Fruit fly (Drosophila melanogaster): Measurements from ENCODE around the gene Or2a.

Gene Or2a

dm6 chrX:2262511-2262910 is 16.5 kb downstream of the Or2a start, which contains the start of the genes temp and CG3071:
temp (minus strand) TSS chrX:2262515.
CG3071 (plus strand) TSS chrX:2262837.
- TF ChIP-seq EcR (GFP tag; optimal IDR thresholded peaks at IDR 0.05): no peak
- TF ChIP-seq CG8478 (optimal IDR thresholded peaks at IDR 0.05): no peak
- TF ChIP-seq psq (optimal IDR thresholded peaks at IDR 0.05): no peak
- TF ChIP-seq pan (optimal IDR thresholded peaks at IDR 0.05): no peak
- TF ChIP-seq Dll (optimal IDR thresholded peaks at IDR 0.05): no peak
- no peak for TF ChIP-seq usp (GFP tag; optimal IDR thresholded peaks at IDR 0.05)

dm6 chrX:2269822-2270556 is 24.0 kb downstream of the Or2a start:
- TF ChIP-seq CG8478 (optimal IDR thresholded peaks at IDR 0.05): no peak
- no peak for TF ChIP-seq EcR (GFP tag; optimal IDR thresholded peaks at IDR 0.05)
- TF ChIP-seq pan (optimal IDR thresholded peaks at IDR 0.05): no peak
- no peak for TF ChIP-seq Dll (optimal IDR thresholded peaks at IDR 0.05)
- no peak for TF ChIP-seq psq (optimal IDR thresholded peaks at IDR 0.05)
- no peak for TF ChIP-seq usp (GFP tag; optimal IDR thresholded peaks at IDR 0.05)

dm6 chrX:2270557-2270930 is 24.5 kb downstream of the Or2a start, which contains the start of gene CG2924:
CG2924 (minus strand) TSS chrX:2270761.
- TF ChIP-seq psq (optimal IDR thresholded peaks at IDR 0.05) (no peak), Dll (optimal IDR thresholded peaks at IDR 0.05) (no peak), CG8478 (optimal IDR thresholded peaks at IDR 0.05) (no peak), usp (GFP tag; optimal IDR thresholded peaks at IDR 0.05) (no peak), EcR (GFP tag; optimal IDR thresholded peaks at IDR 0.05) (no peak), pan (optimal IDR thresholded peaks at IDR 0.05) (no peak)

- TF ChIP-seq EcR (GFP tag; optimal IDR thresholded peaks at IDR 0.05) (peak; percentile 45 to 80), pan (optimal IDR thresholded peaks at IDR 0.05) (no peak), usp (GFP tag; optimal IDR thresholded peaks at IDR 0.05) (no peak), Dll (optimal IDR thresholded peaks at IDR 0.05) (no peak), psq (optimal IDR thresholded peaks at IDR 0.05) (no peak), CG8478 (optimal IDR thresholded peaks at IDR 0.05) (no peak)
Observed at dm6 chrX:2274704-2275199, 28.7 kb downstream of the Or2a start, which contains the start of gene Grp170. Grp170 (minus strand) TSS chrX:2275068.

- no peak for TF ChIP-seq Dll (optimal IDR thresholded peaks at IDR 0.05)
- no peak for TF ChIP-seq EcR (GFP tag; optimal IDR thresholded peaks at IDR 0.05)
- TF ChIP-seq pan (optimal IDR thresholded peaks at IDR 0.05): no peak
- no peak for TF ChIP-seq CG8478 (optimal IDR thresholded peaks at IDR 0.05)
- TF ChIP-seq usp (GFP tag; optimal IDR thresholded peaks at IDR 0.05): no peak
Observed at dm6 chrX:2275249-2275872, 29.3 kb downstream of the Or2a start, which contains the start of gene Vml. Vml (plus strand) TSS chrX:2275822.

dm6 chrX:2278782-2279304 is 32.8 kb downstream of the Or2a start:
- TF ChIP-seq CG8478 (optimal IDR thresholded peaks at IDR 0.05) (no peak), psq (optimal IDR thresholded peaks at IDR 0.05) (no peak), usp (GFP tag; optimal IDR thresholded peaks at IDR 0.05) (no peak), Dll (optimal IDR thresholded peaks at IDR 0.05) (no peak), EcR (GFP tag; optimal IDR thresholded peaks at IDR 0.05) (no peak), pan (optimal IDR thresholded peaks at IDR 0.05) (no peak)

dm6 chrX:2283470-2283869 is 37.4 kb downstream of the Or2a start:
- TF ChIP-seq psq (optimal IDR thresholded peaks at IDR 0.05) (no peak), Dll (optimal IDR thresholded peaks at IDR 0.05) (no peak), usp (GFP tag; optimal IDR thresholded peaks at IDR 0.05) (no peak), CG8478 (optimal IDR thresholded peaks at IDR 0.05) (no peak), EcR (GFP tag; optimal IDR thresholded peaks at IDR 0.05) (no peak), pan (optimal IDR thresholded peaks at IDR 0.05) (no peak)

- TF ChIP-seq CG8478 (optimal IDR thresholded peaks at IDR 0.05): no peak
- TF ChIP-seq pan (optimal IDR thresholded peaks at IDR 0.05): no peak
- TF ChIP-seq psq (optimal IDR thresholded peaks at IDR 0.05): no peak
- no peak for TF ChIP-seq Dll (optimal IDR thresholded peaks at IDR 0.05)
- TF ChIP-seq usp (GFP tag; optimal IDR thresholded peaks at IDR 0.05): no peak
- TF ChIP-seq EcR (GFP tag; optimal IDR thresholded peaks at IDR 0.05): no peak
Observed at dm6 chrX:2286255-2286654, 40.2 kb downstream of the Or2a start.

- TF ChIP-seq pan (optimal IDR thresholded peaks at IDR 0.05) (no peak), CG8478 (optimal IDR thresholded peaks at IDR 0.05) (no peak), Dll (optimal IDR thresholded peaks at IDR 0.05) (no peak), usp (GFP tag; optimal IDR thresholded peaks at IDR 0.05) (no peak), psq (optimal IDR thresholded peaks at IDR 0.05) (no peak), EcR (GFP tag; optimal IDR thresholded peaks at IDR 0.05) (no peak)
Observed at dm6 chrX:2286985-2287384, 41.0 kb downstream of the Or2a start.

dm6 chrX:2288327-2288726 is 42.3 kb downstream of the Or2a start:
- TF ChIP-seq EcR (GFP tag; optimal IDR thresholded peaks at IDR 0.05) (no peak), usp (GFP tag; optimal IDR thresholded peaks at IDR 0.05) (no peak), psq (optimal IDR thresholded peaks at IDR 0.05) (no peak), pan (optimal IDR thresholded peaks at IDR 0.05) (no peak), CG8478 (optimal IDR thresholded peaks at IDR 0.05) (no peak), Dll (optimal IDR thresholded peaks at IDR 0.05) (no peak)

dm6 chrX:2289134-2289533 is 43.1 kb downstream of the Or2a start:
- no peak for TF ChIP-seq Dll (optimal IDR thresholded peaks at IDR 0.05)
- no peak for TF ChIP-seq psq (optimal IDR thresholded peaks at IDR 0.05)
- TF ChIP-seq EcR (GFP tag; optimal IDR thresholded peaks at IDR 0.05): peak in 1 of 2 experiments; percentile 24
- no peak for TF ChIP-seq CG8478 (optimal IDR thresholded peaks at IDR 0.05)

- TF ChIP-seq psq (optimal IDR thresholded peaks at IDR 0.05) (no peak), EcR (GFP tag; optimal IDR thresholded peaks at IDR 0.05) (no peak), usp (GFP tag; optimal IDR thresholded peaks at IDR 0.05) (no peak)
Observed at dm6 chrX:2291023-2291422, 45.0 kb downstream of the Or2a start.
